Worm (Caenorhabditis elegans) whole organism, young adult: Measurements from ENCODE around the gene gpn-1.

ENCODE experiments used
- C06A6.2 ChIP-seq: fragments of 200-800 bp; sonication (Bioruptor generic); conservative IDR thresholded peaks from 2 replicates; pipeline ENCODE4 v1.3.6; 2022; ENCODE audit warnings: missing genetic modification characterization, missing compliant biosample characterization
- F33H1.4 ChIP-seq: fragments of 200-800 bp; sonication (Bioruptor generic); IDR thresholded peaks from 2 replicates; pipeline ENCODE4 v1.3.6; 2022; ENCODE audit warnings: missing genetic modification reagents, missing genetic modification characterization, missing compliant biosample characterization
- F39B2.1 ChIP-seq: fragments of 200-800 bp; sonication (Bioruptor generic); IDR thresholded peaks from 2 replicates; pipeline ENCODE4 v1.3.6; 2022; ENCODE audit warnings: missing genetic modification reagents, missing genetic modification characterization, missing compliant biosample characterization
- F57C9.4 ChIP-seq: sonication (generic microtip); optimal IDR thresholded peaks from 2 replicates; lab custom pipeline; 2017; ENCODE audit warnings: mild to moderate bottlenecking, missing genetic modification characterization, missing compliant biosample characterization
- K11D2.4 ChIP-seq: fragments of 200-800 bp; sonication (Bioruptor generic); IDR thresholded peaks from 2 replicates; pipeline ENCODE4 v1.3.6; 2022; ENCODE audit warnings: missing genetic modification reagents, missing genetic modification characterization, missing compliant biosample characterization
- K12H6.12 ChIP-seq: fragments of 200-800 bp; sonication (Bioruptor generic); optimal IDR thresholded peaks from 2 replicates; lab custom pipeline; 2018; ENCODE audit warnings: mild to moderate bottlenecking, missing genetic modification characterization, missing compliant biosample characterization
- T07F8.4 ChIP-seq: sonication (generic microtip); optimal IDR thresholded peaks from 2 replicates; lab custom pipeline; 2016; ENCODE audit warnings: mild to moderate bottlenecking, missing genetic modification characterization, moderate library complexity, missing compliant biosample characterization
- Y95B8A.8 ChIP-seq: fragments of 200-800 bp; sonication (Bioruptor generic); IDR thresholded peaks from 2 replicates; pipeline ENCODE4 v1.3.6; 2022; ENCODE audit warnings: missing genetic modification reagents, missing genetic modification characterization, missing compliant biosample characterization
- akir-1 ChIP-seq: fragments of 200-800 bp; sonication (Bioruptor generic); optimal IDR thresholded peaks from 2 replicates; lab custom pipeline; 2018; ENCODE audit warnings: mild to moderate bottlenecking, missing genetic modification characterization, moderate library complexity, missing compliant biosample characterization
- ama-1 ChIP-seq, 3 experiments: fragments of 150-350 bp in 1 of 3; sonication (generic microtip) in 2 of 3; optimal IDR thresholded peaks; 2 replicates each; lab custom pipeline; 2014 to 2018; ENCODE audit warnings: missing biosample characterization in 2 of 3, missing genetic modification characterization in 2 of 3, missing genetic modification reagents in 2 of 3
- ccch-3 ChIP-seq: fragments of 200-800 bp; sonication (Bioruptor generic); optimal IDR thresholded peaks from 2 replicates; lab custom pipeline; 2018; ENCODE audit warnings: mild to moderate bottlenecking, missing genetic modification characterization, missing compliant biosample characterization
- cebp-1 ChIP-seq, 2 experiments: fragments of 200-800 bp in 1 of 2; sonication (Bioruptor generic) in 1 of 2; sonication (generic microtip) in 1 of 2; IDR thresholded peaks in 1 of 2; optimal IDR thresholded peaks in 1 of 2; 2 replicates each; pipeline versions ENCODE4 v1.3.6 to Lab custom; 2017 to 2022; ENCODE audit warnings: missing compliant biosample characterization in 2 of 2, missing genetic modification characterization in 2 of 2, mild to moderate bottlenecking in 1 of 2, missing genetic modification reagents in 1 of 2, moderate library complexity in 1 of 2
- ceh-58 ChIP-seq: fragments of 200-800 bp; sonication (Bioruptor generic); IDR thresholded peaks from 2 replicates; pipeline ENCODE4 v1.3.6; 2022; ENCODE audit warnings: missing genetic modification characterization, missing compliant biosample characterization
- chd-7 ChIP-seq: sonication (generic microtip); optimal IDR thresholded peaks from 2 replicates; lab custom pipeline; 2016; ENCODE audit warnings: mild to moderate bottlenecking, missing genetic modification characterization, moderate library complexity, missing compliant biosample characterization
- die-1 ChIP-seq: sonication (generic microtip); optimal IDR thresholded peaks from 2 replicates; lab custom pipeline; 2016; ENCODE audit warnings: missing genotype, mild to moderate bottlenecking, missing genetic modification characterization, missing compliant biosample characterization
- dox-1 ChIP-seq: fragments of 200-800 bp; sonication (Bioruptor generic); IDR thresholded peaks from 2 replicates; pipeline ENCODE4 v1.3.6; 2022; ENCODE audit warnings: missing genetic modification reagents, missing genetic modification characterization, missing compliant biosample characterization
- ets-4 ChIP-seq: fragments of 200-800 bp; sonication (Bioruptor generic); optimal IDR thresholded peaks from 2 replicates; lab custom pipeline; 2018; ENCODE audit warnings: mild to moderate bottlenecking, missing genetic modification characterization, missing compliant biosample characterization
- gei-17 ChIP-seq: fragments of 200-800 bp; sonication (Bioruptor generic); optimal IDR thresholded peaks from 2 replicates; lab custom pipeline; 2018; ENCODE audit warnings: mild to moderate bottlenecking, missing genetic modification characterization, missing compliant biosample characterization
- him-1 ChIP-seq: sonication (generic microtip); optimal IDR thresholded peaks from 2 replicates; lab custom pipeline; 2016; ENCODE audit warnings: missing genotype, missing genetic modification reagents, missing genetic modification characterization, missing compliant biosample characterization
- hmg-1.2 ChIP-seq: fragments of 200-800 bp; sonication (Bioruptor generic); IDR thresholded peaks from 2 replicates; pipeline ENCODE4 v1.3.6; 2022; ENCODE audit warnings: missing genetic modification reagents, missing genetic modification characterization, missing compliant biosample characterization
- let-526 ChIP-seq: fragments of 200-800 bp; sonication (Bioruptor generic); IDR thresholded peaks from 2 replicates; pipeline ENCODE4 v1.3.6; 2022; ENCODE audit warnings: missing genetic modification reagents, missing genetic modification characterization, missing compliant biosample characterization
- let-607 ChIP-seq, 2 experiments: fragments of 200-800 bp in 1 of 2; sonication (Bioruptor generic) in 1 of 2; sonication (generic microtip) in 1 of 2; optimal IDR thresholded peaks; 2 replicates each; lab custom pipeline; 2016 to 2018; ENCODE audit warnings: mild to moderate bottlenecking in 2 of 2, missing compliant biosample characterization in 2 of 2, missing genetic modification characterization in 2 of 2, moderate library complexity in 2 of 2, missing genotype in 1 of 2
- lin-35 ChIP-seq, 3 experiments: fragments of 150-350 bp in 2 of 3; sonication (generic microtip) in 1 of 3; optimal IDR thresholded peaks; 2 replicates each; lab custom pipeline; 2014 to 2018; ENCODE audit warnings: missing biosample characterization in 3 of 3, missing genetic modification characterization in 3 of 3, missing genetic modification reagents in 3 of 3
- lin-40 ChIP-seq: sonication (generic microtip); optimal IDR thresholded peaks from 2 replicates; lab custom pipeline; 2016; ENCODE audit warnings: missing genetic modification characterization, mild to moderate bottlenecking, missing compliant biosample characterization, missing genotype, missing genetic modification reagents
- lin-54 ChIP-seq: fragments of 200-800 bp; sonication (Bioruptor generic); optimal IDR thresholded peaks from 2 replicates; lab custom pipeline; 2018; ENCODE audit warnings: mild to moderate bottlenecking, missing genetic modification characterization, missing compliant biosample characterization
- madf-3 ChIP-seq: fragments of 200-800 bp; sonication (Bioruptor generic); IDR thresholded peaks from 2 replicates; pipeline ENCODE4 v1.3.6; 2022; ENCODE audit warnings: missing genetic modification reagents, missing genetic modification characterization, missing compliant biosample characterization
- nfya-1 ChIP-seq: sonication (generic microtip); optimal IDR thresholded peaks from 2 replicates; lab custom pipeline; 2017; ENCODE audit warnings: antibody characterized with exemption, missing compliant biosample characterization, missing genetic modification characterization, borderline replicate concordance; ENCODE audit not compliant: insufficient read depth
- nfyb-1 ChIP-seq: fragments of 200-800 bp; sonication (Bioruptor generic); IDR thresholded peaks from 2 replicates; pipeline ENCODE4 v1.3.6; 2022; ENCODE audit warnings: missing genetic modification reagents, missing genetic modification characterization, missing compliant biosample characterization
- nhr-90 ChIP-seq: sonication (generic microtip); optimal IDR thresholded peaks from 2 replicates; lab custom pipeline; 2016; ENCODE audit warnings: missing genotype, mild to moderate bottlenecking, missing genetic modification characterization, missing compliant biosample characterization
- pbrm-1 ChIP-seq: fragments of 200-800 bp; sonication (Bioruptor generic); IDR thresholded peaks from 2 replicates; pipeline ENCODE4 v1.3.6; 2022; ENCODE audit warnings: missing genetic modification reagents, missing genetic modification characterization, missing compliant biosample characterization
- pha-4 ChIP-seq: fragments of 150-350 bp; sonication (generic microtip); optimal IDR thresholded peaks from 2 replicates; lab custom pipeline; 2014; ENCODE audit warnings: missing biosample characterization, missing genetic modification reagents, missing genetic modification characterization
- snpc-4 ChIP-seq, 5 experiments: fragments of 150-350 bp in 1 of 5; sonication (generic microtip) in 4 of 5; optimal IDR thresholded peaks; 2 replicates each; lab custom pipeline; 2014 to 2018; ENCODE audit warnings: missing genetic modification characterization in 5 of 5, missing biosample characterization in 3 of 5, antibody characterized with exemption in 2 of 5, mild to moderate bottlenecking in 2 of 5, missing compliant biosample characterization in 2 of 5, missing genotype in 2 of 5, moderate library complexity in 2 of 5, missing genetic modification reagents in 1 of 5
- somi-1 ChIP-seq: fragments of 200-800 bp; sonication (Bioruptor generic); optimal IDR thresholded peaks from 2 replicates; lab custom pipeline; 2018; ENCODE audit warnings: mild to moderate bottlenecking, missing genetic modification characterization, missing compliant biosample characterization
- tbp1 ChIP-seq: fragments of 200-800 bp; sonication (Bioruptor generic); optimal IDR thresholded peaks from 2 replicates; lab custom pipeline; 2018; ENCODE audit warnings: mild to moderate bottlenecking, missing genetic modification characterization, missing compliant biosample characterization
- zfh-2 ChIP-seq: fragments of 200-800 bp; sonication (Bioruptor generic); conservative IDR thresholded peaks from 2 replicates; pipeline ENCODE4 v1.3.6; 2022; ENCODE audit warnings: missing genetic modification reagents, missing genetic modification characterization, missing compliant biosample characterization
- zim-3 ChIP-seq: sonication (generic microtip); optimal IDR thresholded peaks from 2 replicates; lab custom pipeline; 2017; ENCODE audit warnings: mild to moderate bottlenecking, missing genetic modification characterization, moderate library complexity, missing compliant biosample characterization
- ztf-26 ChIP-seq: sonication (generic microtip); optimal IDR thresholded peaks from 2 replicates; lab custom pipeline; 2017; ENCODE audit warnings: missing genetic modification characterization, missing compliant biosample characterization
- ztf-3 ChIP-seq: fragments of 200-800 bp; sonication (Bioruptor generic); optimal IDR thresholded peaks from 2 replicates; lab custom pipeline; 2018; ENCODE audit warnings: mild to moderate bottlenecking, missing genetic modification characterization, missing compliant biosample characterization

The gpn-1 gene

DNA sequence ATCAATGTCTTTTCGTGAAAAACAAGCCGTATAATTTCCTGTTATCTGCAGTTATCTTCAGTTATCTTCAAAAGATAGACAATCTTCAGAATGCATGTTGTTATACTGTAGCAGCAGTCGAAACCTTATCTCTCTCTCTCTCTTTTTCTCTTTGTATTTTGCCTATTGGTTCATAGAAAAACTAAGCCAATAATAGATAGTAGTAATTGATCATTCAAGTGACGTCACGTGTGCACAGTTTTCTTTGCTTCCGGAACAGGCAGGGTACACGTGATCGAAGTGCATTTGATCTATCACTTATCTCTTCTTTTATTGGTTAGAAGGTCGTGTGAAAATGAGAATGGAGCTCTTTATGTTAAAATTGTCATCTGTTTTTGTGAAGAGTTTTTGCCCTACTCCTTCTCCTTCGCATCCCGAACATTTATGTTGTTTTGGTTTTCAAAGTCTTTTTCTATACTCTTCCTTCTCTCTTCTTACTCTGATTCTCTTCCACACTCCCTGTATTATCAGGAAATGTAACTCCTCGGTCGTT lies 23.2 kb downstream of the gpn-1 start (continued):
- TF ChIP-seq C06A6.2: no peak
- TF ChIP-seq ets-4 (GFP tag; lab: Kevin White, UChicago): peak; percentile 17
- TF ChIP-seq lin-40 (tag; lab: Kevin White, UChicago): peak; percentile 39
- TF ChIP-seq nfya-1 (tag; lab: Kevin White, UChicago): no peak
- no peak for TF ChIP-seq cebp-1 (GFP tag; IDR thresholded peaks at IDR 0.05; lab: Robert Waterston, UW)
- peak; percentile 3 for TF ChIP-seq cebp-1 (tag; optimal IDR thresholded peaks at IDR 0.05; lab: Kevin White, UChicago)
- TF ChIP-seq K12H6.12 (tag; lab: Kevin White, UChicago): peak; percentile 25
- TF ChIP-seq dox-1 (GFP tag; lab: Robert Waterston, UW): 0 out of 2 replicates have a peak, but pooled peaks have one; percentile 23
- TF ChIP-seq nfyb-1 (GFP tag; lab: Robert Waterston, UW): peak; percentile 49; the same call in 1 of the 2 replicates

DNA sequence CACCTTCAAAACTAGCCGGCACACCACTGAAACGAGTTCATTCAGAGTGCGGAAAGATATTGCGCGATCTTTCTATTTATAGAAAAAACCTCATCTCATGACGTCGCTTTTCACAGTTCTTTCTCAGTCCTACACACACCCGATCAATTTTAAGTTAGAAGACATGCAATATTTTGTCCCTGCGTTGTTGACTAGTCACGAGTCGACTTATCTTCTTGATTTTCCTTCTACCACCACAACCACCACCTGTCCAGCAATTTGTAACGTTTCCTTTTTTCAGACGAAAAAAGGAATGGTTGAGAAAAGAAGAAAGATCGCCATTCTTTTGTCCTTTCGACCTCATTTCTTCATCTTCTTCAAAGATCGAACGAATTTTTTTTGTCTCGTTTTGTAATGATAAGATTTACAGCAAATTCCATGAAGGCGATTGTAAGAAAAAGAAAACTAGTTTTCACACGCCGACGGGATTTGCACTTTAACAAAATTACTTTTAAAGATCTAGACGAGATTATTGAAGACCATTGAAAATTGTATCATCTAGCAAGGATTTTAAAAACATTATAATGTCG lies 24.7 kb downstream of the gpn-1 start:
- TF ChIP-seq ccch-3 (GFP tag; lab: Kevin White, UChicago) (no peak), zim-3 (tag; lab: Kevin White, UChicago) (no peak), ztf-26 (tag; lab: Kevin White, UChicago) (peak; percentile 72), akir-1 (GFP tag; lab: Kevin White, UChicago) (no peak), pbrm-1 (GFP tag; lab: Robert Waterston, UW) (no peak), zfh-2 (GFP tag; lab: Robert Waterston, UW) (no peak), ztf-3 (GFP tag; lab: Kevin White, UChicago) (no peak), K11D2.4 (GFP tag; lab: Robert Waterston, UW) (no peak), F39B2.1 (GFP tag; lab: Robert Waterston, UW) (no peak), die-1 (tag; lab: Kevin White, UChicago) (peak; percentile 21), lin-54 (GFP tag; lab: Kevin White, UChicago) (no peak), somi-1 (GFP tag; lab: Kevin White, UChicago) (peak; percentile 67), T07F8.4 (tag; lab: Kevin White, UChicago) (no peak), lin-40 (tag; lab: Kevin White, UChicago) (peak; percentile 82), tbp1 (GFP tag; lab: Kevin White, UChicago) (no peak), let-607 (tag; optimal IDR thresholded peaks at IDR 0.05; lab: Kevin White, UChicago) (no peak), cebp-1 (GFP tag; IDR thresholded peaks at IDR 0.05; lab: Robert Waterston, UW) (no peak), cebp-1 (tag; optimal IDR thresholded peaks at IDR 0.05; lab: Kevin White, UChicago) (peak; percentile 9), nhr-90 (tag; lab: Kevin White, UChicago) (no peak)

ce11 chrX:15707366-15707892 lies 25.9 kb downstream of the gpn-1 start:
- TF ChIP-seq zfh-2 (GFP tag; lab: Robert Waterston, UW): peak; percentile 100
- TF ChIP-seq ceh-58 (GFP tag; lab: Robert Waterston, UW): no peak
- peak; percentile 42 for TF ChIP-seq pha-4
- TF ChIP-seq somi-1 (GFP tag; lab: Kevin White, UChicago): peak; percentile 90
- TF ChIP-seq F33H1.4 (GFP tag; lab: Robert Waterston, UW): no peak
- no peak for TF ChIP-seq F39B2.1 (GFP tag; lab: Robert Waterston, UW)
- TF ChIP-seq Y95B8A.8 (GFP tag; lab: Robert Waterston, UW): 0 out of 2 replicates have a peak, but pooled peaks have one; percentile 55
- peak; percentile 70 for TF ChIP-seq gei-17 (GFP tag; lab: Kevin White, UChicago)
- TF ChIP-seq snpc-4 (GFP tag; optimal IDR thresholded peaks at IDR 0.05; lab: Kevin White, UChicago): peak; percentile 31
- TF ChIP-seq snpc-4 (tag; optimal IDR thresholded peaks at IDR 0.05; lab: Kevin White, UChicago): peak in 2 of 4 experiments; percentile 38 to 58
- peak in 1 of 3 experiments; percentile 40 for TF ChIP-seq lin-35 (GFP tag; optimal IDR thresholded peaks at IDR 0.05; lab: Kevin White, UChicago)
- peak; percentile 89 for TF ChIP-seq chd-7 (tag; lab: Kevin White, UChicago)
- TF ChIP-seq pbrm-1 (GFP tag; lab: Robert Waterston, UW): 0 out of 2 replicates have a peak, but pooled peaks have one; percentile 30
- TF ChIP-seq F57C9.4 (tag; lab: Kevin White, UChicago): no peak
- TF ChIP-seq him-1: no peak
- peak; percentile 93 for TF ChIP-seq K12H6.12 (tag; lab: Kevin White, UChicago)
- TF ChIP-seq lin-40 (tag; lab: Kevin White, UChicago): peak; percentile 78
- TF ChIP-seq ama-1 (optimal IDR thresholded peaks at IDR 0.05; lab: Kevin White, UChicago): no peak
- no peak for TF ChIP-seq ama-1 (GFP tag; optimal IDR thresholded peaks at IDR 0.05; lab: Kevin White, UChicago)
- 0 out of 2 replicates have a peak, but pooled peaks have one; percentile 83 for TF ChIP-seq let-526
- TF ChIP-seq lin-54 (GFP tag; lab: Kevin White, UChicago): peak; percentile 4
- 0 out of 2 replicates have a peak, but pooled peaks have one; percentile 51 for TF ChIP-seq madf-3 (GFP tag; lab: Robert Waterston, UW)
- peak; percentile 14 for TF ChIP-seq die-1 (tag; lab: Kevin White, UChicago)
- TF ChIP-seq hmg-1.2 (GFP tag; lab: Robert Waterston, UW): peak; percentile 74
- TF ChIP-seq ztf-26 (tag; lab: Kevin White, UChicago): peak; percentile 23
